Fruit fly (Drosophila melanogaster) whole organism, embryonic: ENCODE measurements around the gene Ir67a.

Experiments used
- ATbp ChIP-seq: fragments of 200-800 bp; sonication (Bioruptor generic); optimal IDR thresholded peaks from 2 replicates; lab custom pipeline; 2017; ENCODE audit warnings: missing biosample characterization, mild to moderate bottlenecking, missing genetic modification characterization, missing genetic modification reagents
- CG10654 ChIP-seq: fragments of 200-800 bp; sonication (Bioruptor generic); optimal IDR thresholded peaks from 2 replicates; lab custom pipeline; 2016; ENCODE audit warnings: missing biosample characterization, missing genetic modification characterization
- CG13296 ChIP-seq: fragments of 200-800 bp; sonication (Bioruptor generic); optimal IDR thresholded peaks from 3 replicates; lab custom pipeline; 2018; ENCODE audit warnings: missing biosample characterization, mild to moderate bottlenecking, missing genetic modification characterization
- CG13624 ChIP-seq: fragments of 200-800 bp; sonication (Bioruptor generic); optimal IDR thresholded peaks from 2 replicates; lab custom pipeline; 2016; ENCODE audit warnings: missing biosample characterization, missing genetic modification characterization
- CG13894 ChIP-seq: fragments of 200-800 bp; sonication (Bioruptor generic); optimal IDR thresholded peaks from 3 replicates; lab custom pipeline; 2018; ENCODE audit warnings: missing biosample characterization, mild to moderate bottlenecking, missing genetic modification characterization, moderate library complexity
- CG14710 ChIP-seq: fragments of 200-800 bp; sonication (Bioruptor generic); optimal IDR thresholded peaks from 3 replicates; lab custom pipeline; 2019; ENCODE audit warnings: missing biosample characterization, mild to moderate bottlenecking, missing genetic modification characterization, moderate library complexity
- CG14860 ChIP-seq: fragments of 200-800 bp; sonication (Bioruptor generic); IDR thresholded peaks from 3 replicates; pipeline ENCODE4 v1.3.6; 2022; ENCODE audit warnings: missing biosample characterization, missing genetic modification characterization; ENCODE audit not compliant: partially characterized antibody
- CG15011 ChIP-seq: fragments of 200-800 bp; sonication (Bioruptor generic); optimal IDR thresholded peaks from 3 replicates; lab custom pipeline; 2018; ENCODE audit warnings: missing biosample characterization, mild to moderate bottlenecking, missing genetic modification characterization
- CG15479 ChIP-seq: fragments of 200-800 bp; sonication (Bioruptor generic); optimal IDR thresholded peaks from 3 replicates; lab custom pipeline; 2019; ENCODE audit warnings: missing biosample characterization, mild to moderate bottlenecking, missing genetic modification characterization, moderate library complexity
- CG15601 ChIP-seq: fragments of 200-800 bp; sonication (Bioruptor generic); optimal IDR thresholded peaks from 3 replicates; lab custom pipeline; 2019; ENCODE audit warnings: missing biosample characterization, mild to moderate bottlenecking, missing genetic modification characterization, moderate library complexity
- CG17361 ChIP-seq: fragments of 200-800 bp; sonication (Bioruptor generic); IDR thresholded peaks from 3 replicates; pipeline ENCODE4 v1.3.6; 2022; ENCODE audit warnings: missing biosample characterization, missing genetic modification characterization
- CG18262 ChIP-seq: fragments of 200-800 bp; optimal IDR thresholded peaks from 3 replicates; lab custom pipeline; 2019; ENCODE audit warnings: missing biosample characterization, mild to moderate bottlenecking, missing genetic modification characterization, moderate library complexity
- CG31365 ChIP-seq: fragments of 200-800 bp; sonication (Bioruptor generic); optimal IDR thresholded peaks from 2 replicates; lab custom pipeline; 2018; ENCODE audit warnings: missing biosample characterization, mild to moderate bottlenecking, missing genetic modification characterization
- CG31388 ChIP-seq: fragments of 200-800 bp; sonication (Bioruptor generic); optimal IDR thresholded peaks from 2 replicates; lab custom pipeline; 2016; ENCODE audit warnings: missing biosample characterization, missing genetic modification characterization
- CG3847 ChIP-seq: fragments of 200-800 bp; sonication (Bioruptor generic); IDR thresholded peaks from 2 replicates; pipeline ENCODE4 v1.3.6; 2022; ENCODE audit warnings: missing biosample characterization, missing genetic modification characterization
- CG6765 ChIP-seq: fragments of 200-800 bp; sonication (Bioruptor generic); optimal IDR thresholded peaks from 3 replicates; lab custom pipeline; 2017; ENCODE audit warnings: missing biosample characterization, mild to moderate bottlenecking, missing genetic modification characterization
- CG6791 ChIP-seq: fragments of 200-800 bp; sonication (Bioruptor generic); IDR thresholded peaks from 3 replicates; pipeline ENCODE4 v1.3.6; 2022; ENCODE audit warnings: missing biosample characterization, missing genetic modification characterization; ENCODE audit not compliant: partially characterized antibody
- CG7372 ChIP-seq: fragments of 200-800 bp; sonication (Bioruptor generic); IDR thresholded peaks from 2 replicates; pipeline ENCODE4 v1.3.6; 2022; ENCODE audit warnings: missing biosample characterization, missing genetic modification characterization
- CG7745 ChIP-seq: fragments of 200-800 bp; sonication (Bioruptor generic); optimal IDR thresholded peaks from 2 replicates; lab custom pipeline; 2018; ENCODE audit warnings: missing biosample characterization, mild to moderate bottlenecking, missing genetic modification characterization, moderate library complexity
- CG7839 ChIP-seq: fragments of 200-800 bp; sonication (Bioruptor generic); optimal IDR thresholded peaks from 3 replicates; lab custom pipeline; 2018; ENCODE audit warnings: missing biosample characterization, mild to moderate bottlenecking, missing genetic modification characterization, moderate library complexity
- CG8478 ChIP-seq: fragments of >200 bp; optimal IDR thresholded peaks from 2 replicates; lab custom pipeline; 2018
- CTCF ChIP-seq: fragments of 200-800 bp; sonication (Bioruptor generic); optimal IDR thresholded peaks from 2 replicates; lab custom pipeline; 2017; ENCODE audit warnings: missing biosample characterization, mild to moderate bottlenecking, missing genetic modification characterization, moderate library complexity
- CoRest ChIP-seq: fragments of 200-800 bp; sonication (Bioruptor generic); optimal IDR thresholded peaks from 3 replicates; lab custom pipeline; 2018; ENCODE audit warnings: missing biosample characterization, mild to moderate bottlenecking, missing genetic modification characterization, moderate library complexity
- H2.0 ChIP-seq: fragments of 200-800 bp; sonication (Bioruptor generic); IDR thresholded peaks from 2 replicates; pipeline ENCODE4 v1.3.6; 2022; ENCODE audit warnings: missing biosample characterization, missing genetic modification characterization
- HmgD ChIP-seq: fragments of 200-800 bp; sonication (Bioruptor generic); optimal IDR thresholded peaks from 3 replicates; lab custom pipeline; 2016; ENCODE audit warnings: missing biosample characterization, missing genetic modification characterization
- Max ChIP-seq: fragments of 200-800 bp; sonication (Bioruptor generic); optimal IDR thresholded peaks from 2 replicates; lab custom pipeline; 2016; ENCODE audit warnings: missing biosample characterization, mild to moderate bottlenecking, missing genetic modification characterization
- Nf-YC ChIP-seq: fragments of 200-800 bp; optimal IDR thresholded peaks from 3 replicates; lab custom pipeline; 2019; ENCODE audit warnings: missing biosample characterization, mild to moderate bottlenecking, missing genetic modification characterization, moderate library complexity
- Spps ChIP-seq: fragments of 200-800 bp; sonication (Bioruptor generic); optimal IDR thresholded peaks from 2 replicates; lab custom pipeline; 2018; ENCODE audit warnings: missing biosample characterization, mild to moderate bottlenecking, missing genetic modification characterization
- TFAM ChIP-seq: fragments of 200-800 bp; sonication (Bioruptor generic); optimal IDR thresholded peaks from 2 replicates; lab custom pipeline; 2017; ENCODE audit warnings: missing biosample characterization, missing genetic modification characterization, inconsistent platforms
- amos ChIP-seq: fragments of 200-800 bp; sonication (Bioruptor generic); IDR thresholded peaks from 2 replicates; pipeline ENCODE4 v1.3.6; 2022; ENCODE audit warnings: missing biosample characterization, missing genetic modification characterization; ENCODE audit not compliant: partially characterized antibody
- az2 ChIP-seq: fragments of 200-800 bp; sonication (Bioruptor generic); optimal IDR thresholded peaks from 3 replicates; lab custom pipeline; 2016; ENCODE audit warnings: missing biosample characterization, missing genetic modification characterization
- btn ChIP-seq: fragments of 200-800 bp; sonication (Bioruptor generic); optimal IDR thresholded peaks from 2 replicates; lab custom pipeline; 2016; ENCODE audit warnings: missing biosample characterization, missing genetic modification characterization
- cad ChIP-seq: fragments of >200 bp; optimal IDR thresholded peaks from 2 replicates; lab custom pipeline; 2017; ENCODE audit warnings: missing biosample characterization, missing genetic modification characterization
- da ChIP-seq: fragments of 200-800 bp; sonication (Bioruptor generic); optimal IDR thresholded peaks from 2 replicates; lab custom pipeline; 2016; ENCODE audit warnings: missing biosample characterization, missing genetic modification characterization
- ewg ChIP-seq: fragments of 200-800 bp; sonication (Bioruptor generic); optimal IDR thresholded peaks from 3 replicates; lab custom pipeline; 2017; ENCODE audit warnings: mild to moderate bottlenecking, missing biosample characterization, missing genetic modification reagents, missing genetic modification characterization
- gro ChIP-seq: fragments of 200-800 bp; sonication (Bioruptor generic); optimal IDR thresholded peaks from 2 replicates; lab custom pipeline; 2016; ENCODE audit warnings: missing biosample characterization, missing genetic modification characterization
- lov ChIP-seq, 2 experiments: fragments of 200-800 bp in 1 of 2; fragments of >200 bp in 1 of 2; sonication (Bioruptor generic) in 1 of 2; IDR thresholded peaks in 1 of 2; optimal IDR thresholded peaks in 1 of 2; 2 replicates in 1 of 2; 3 replicates in 1 of 2; pipeline versions ENCODE4 v1.3.6 to Lab custom; 2017 to 2022; ENCODE audit warnings: missing biosample characterization in 1 of 2, missing genetic modification characterization in 1 of 2
- maf-S ChIP-seq: fragments of 200-800 bp; sonication (Bioruptor generic); optimal IDR thresholded peaks from 2 replicates; lab custom pipeline; 2016; ENCODE audit warnings: missing biosample characterization, missing genetic modification characterization
- nau ChIP-seq: fragments of 200-800 bp; sonication (Bioruptor generic); optimal IDR thresholded peaks from 3 replicates; lab custom pipeline; 2017; ENCODE audit warnings: missing biosample characterization, mild to moderate bottlenecking, missing genetic modification characterization, missing genetic modification reagents
- nmo ChIP-seq: fragments of 200-800 bp; sonication (Bioruptor generic); optimal IDR thresholded peaks from 2 replicates; lab custom pipeline; 2018; ENCODE audit warnings: missing biosample characterization, mild to moderate bottlenecking, missing genetic modification characterization, moderate library complexity
- phol ChIP-seq: fragments of 200-800 bp; sonication (Bioruptor generic); optimal IDR thresholded peaks from 3 replicates; lab custom pipeline; 2018; ENCODE audit warnings: missing biosample characterization, mild to moderate bottlenecking, missing genetic modification characterization, moderate library complexity
- pum ChIP-seq: fragments of 200-800 bp; sonication (Bioruptor generic); optimal IDR thresholded peaks from 2 replicates; lab custom pipeline; 2016; ENCODE audit warnings: missing biosample characterization, missing genetic modification characterization
- sc ChIP-seq, 3 experiments: fragments of >200 bp in 2 of 3; fragments of 200-800 bp in 1 of 3; sonication (Bioruptor generic) in 1 of 3; optimal IDR thresholded peaks; 2 replicates in 2 of 3; 3 replicates in 1 of 3; lab custom pipeline; 2017; ENCODE audit warnings: mild to moderate bottlenecking in 1 of 3, missing biosample characterization in 1 of 3, missing genetic modification characterization in 1 of 3, missing genetic modification reagents in 1 of 3
- schlank ChIP-seq: fragments of 200-800 bp; sonication (Bioruptor generic); optimal IDR thresholded peaks from 2 replicates; lab custom pipeline; 2018; ENCODE audit warnings: missing biosample characterization, mild to moderate bottlenecking, missing genetic modification characterization
- sim ChIP-seq: fragments of 200-800 bp; sonication (Bioruptor generic); IDR thresholded peaks from 2 replicates; pipeline ENCODE4 v1.3.6; 2022; ENCODE audit warnings: missing biosample characterization, missing genetic modification characterization
- slou ChIP-seq: fragments of 200-800 bp; sonication (Bioruptor generic); optimal IDR thresholded peaks from 3 replicates; lab custom pipeline; 2016; ENCODE audit warnings: missing biosample characterization, missing genetic modification characterization
- tgo ChIP-seq: fragments of 200-800 bp; sonication (Bioruptor generic); IDR thresholded peaks from 3 replicates; pipeline ENCODE4 v1.3.6; 2022; ENCODE audit warnings: missing biosample characterization, missing genetic modification characterization
- zen ChIP-seq: fragments of 200-800 bp; sonication (Bioruptor generic); optimal IDR thresholded peaks from 3 replicates; lab custom pipeline; 2018; ENCODE audit warnings: missing biosample characterization, mild to moderate bottlenecking, missing genetic modification characterization, moderate library complexity

The Ir67a gene

dm6 chr3L:9511287-9512256, 32.2 kb downstream of the Ir67a start, which contains the start of gene RpS9 (continued):
- TF ChIP-seq CG31365 (tag; lab: Kevin White, UChicago) (peak; percentile 4), Max (GFP tag; lab: Kevin White, UChicago) (peak; percentile 72), cad (GFP tag; lab: Kevin White, UChicago) (no peak), Nf-YC (tag; lab: Kevin White, UChicago) (peak; percentile 24), nau (GFP tag; lab: Kevin White, UChicago) (peak; percentile 4), sim (peak; percentile 4; the same call in 1 of the 2 replicates), CG7839 (peak; percentile 43), CG15011 (GFP tag; lab: Kevin White, UChicago) (no peak), CG7372 (GFP tag; lab: Robert Waterston, UW) (no peak), CG8478 (lab: Kevin White, UChicago) (no peak), amos (GFP tag; lab: Robert Waterston, UW) (peak; percentile 60), ATbp (GFP tag; lab: Kevin White, UChicago) (peak; percentile 10), CTCF (GFP tag; lab: Kevin White, UChicago) (peak; percentile 81), az2 (GFP tag; lab: Kevin White, UChicago) (no peak), CG6765 (GFP tag; lab: Kevin White, UChicago) (peak; percentile 61), CG6791 (GFP tag; lab: Robert Waterston, UW) (no peak; the same call in 2 of the 3 replicates), CoRest (no peak), CG18262 (tag; lab: Kevin White, UChicago) (peak; percentile 45), CG14860 (GFP tag; lab: Robert Waterston, UW) (no peak), sc (optimal IDR thresholded peaks at IDR 0.05; lab: Kevin White, UChicago) (no peak), sc (GFP tag; optimal IDR thresholded peaks at IDR 0.05; lab: Kevin White, UChicago) (no peak), ewg (GFP tag; lab: Kevin White, UChicago) (no peak), CG10654 (no peak), CG31388 (GFP tag; lab: Kevin White, UChicago) (no peak), CG15479 (GFP tag; lab: Kevin White, UChicago) (no peak), CG13624 (GFP tag; lab: Kevin White, UChicago) (no peak), lov (optimal IDR thresholded peaks at IDR 0.05; lab: Kevin White, UChicago) (no peak), lov (GFP tag; IDR thresholded peaks at IDR 0.05; lab: Robert Waterston, UW) (no peak), maf-S (GFP tag; lab: Kevin White, UChicago) (no peak), nmo (peak; percentile 37), HmgD (no peak), tgo (GFP tag; lab: Robert Waterston, UW) (no peak), slou (GFP tag; lab: Kevin White, UChicago) (no peak), phol (peak; percentile 69), TFAM (GFP tag; lab: Kevin White, UChicago) (no peak), CG14710 (tag; lab: Kevin White, UChicago) (peak; percentile 53), zen (no peak), CG13296 (GFP tag; lab: Kevin White, UChicago) (peak; percentile 75), pum (no peak), CG7745 (tag; lab: Kevin White, UChicago) (peak; percentile 8), Spps (no peak), H2.0 (GFP tag; lab: Robert Waterston, UW) (no peak), CG13894 (peak; percentile 59), da (no peak), gro (no peak), CG17361 (GFP tag; lab: Robert Waterston, UW) (peak; percentile 44; the same call in 1 of the 3 replicates), btn (no peak), schlank (no peak), CG3847 (GFP tag; lab: Robert Waterston, UW) (peak; percentile 43; the same call in 1 of the 2 replicates), CG15601 (tag; lab: Kevin White, UChicago) (no peak)
